Worm (Caenorhabditis elegans) whole organism, mixed stage, embryonic: ENCODE measurements around the gene C07A9.10.
"Not testable (repeated sequence)": the region's sequence is repeated elsewhere in the genome, so short reads cannot be mapped to it uniquely, and the experiment has no call there.

ENCODE experiments used
- nhr-2 ChIP-seq: fragments of 150-350 bp; optimal IDR thresholded peaks from 2 replicates; lab custom pipeline; 2014; ENCODE audit warnings: missing biosample characterization, missing genetic modification characterization
- snpc-4 ChIP-seq: fragments of 150-350 bp; optimal IDR thresholded peaks from 2 replicates; lab custom pipeline; 2014; ENCODE audit warnings: missing biosample characterization, missing genetic modification characterization
- unc-62 ChIP-seq: fragments of 150-350 bp; optimal IDR thresholded peaks from 2 replicates; lab custom pipeline; 2014; ENCODE audit warnings: missing biosample characterization, missing genetic modification reagents, missing genetic modification characterization
- ztf-11 ChIP-seq: fragments of 150-350 bp; optimal IDR thresholded peaks from 2 replicates; lab custom pipeline; 2014; ENCODE audit warnings: missing biosample characterization, missing genetic modification characterization

- not testable (repeated sequence) for TF ChIP-seq unc-62 (GFP tag; lab: Kevin White, UChicago); snpc-4; nhr-2 (tag; lab: Kevin White, UChicago); ztf-11 (tag; lab: Kevin White, UChicago)
Observed at ce11 chrIII:9681206-9681605, 4.7 kb downstream of the C07A9.10 start, which contains the start of gene C07A9.13.
